Worm (Caenorhabditis elegans) whole organism, late embryonic: ENCODE measurements around the gene B0462.5.
"Not testable (repeated sequence)": the region's sequence is repeated elsewhere in the genome, so short reads cannot be mapped to it uniquely, and the experiment has no call there.

Experiments used
- C08G9.2 ChIP-seq: sonication (generic microtip); optimal IDR thresholded peaks from 2 replicates; lab custom pipeline; 2016; ENCODE audit warnings: mild to moderate bottlenecking, missing genetic modification characterization, moderate library complexity, missing compliant biosample characterization
- C38D4.7 ChIP-seq: fragments of 200-800 bp; sonication (Bioruptor generic); optimal IDR thresholded peaks from 2 replicates; lab custom pipeline; 2018; ENCODE audit warnings: mild to moderate bottlenecking, missing genetic modification characterization, moderate library complexity, missing compliant biosample characterization
- F13H6.1 ChIP-seq: sonication (generic microtip); optimal IDR thresholded peaks from 2 replicates; lab custom pipeline; 2016; ENCODE audit warnings: missing genetic modification characterization, missing compliant biosample characterization
- K02D7.2 ChIP-seq: sonication (generic microtip); optimal IDR thresholded peaks from 2 replicates; lab custom pipeline; 2017; ENCODE audit warnings: mild to moderate bottlenecking, missing genetic modification characterization, missing compliant biosample characterization
- K09A11.1 ChIP-seq: sonication (generic microtip); optimal IDR thresholded peaks from 2 replicates; lab custom pipeline; 2017; ENCODE audit warnings: antibody characterized with exemption, mild to moderate bottlenecking, missing genetic modification characterization, missing compliant biosample characterization; ENCODE audit not compliant: insufficient read depth
- ahr-1 ChIP-seq: sonication (generic microtip); optimal IDR thresholded peaks from 2 replicates; lab custom pipeline; 2016; ENCODE audit warnings: missing genetic modification characterization, missing compliant biosample characterization
- ama-1 ChIP-seq: fragments of 150-350 bp; optimal IDR thresholded peaks from 2 replicates; lab custom pipeline; 2014
- ceh-14 ChIP-seq: sonication (generic microtip); optimal IDR thresholded peaks from 2 replicates; lab custom pipeline; 2016; ENCODE audit warnings: missing genotype, missing genetic modification characterization, missing compliant biosample characterization
- ceh-18 ChIP-seq: sonication (generic microtip); optimal IDR thresholded peaks from 2 replicates; lab custom pipeline; 2016; ENCODE audit warnings: missing genetic modification characterization, missing compliant biosample characterization
- ceh-2 ChIP-seq: sonication (generic microtip); optimal IDR thresholded peaks from 2 replicates; lab custom pipeline; 2016; ENCODE audit warnings: missing genotype, missing genetic modification characterization, missing compliant biosample characterization
- ceh-24 ChIP-seq: sonication (generic microtip); optimal IDR thresholded peaks from 2 replicates; lab custom pipeline; 2016; ENCODE audit warnings: mild to moderate bottlenecking, missing genetic modification characterization, missing compliant biosample characterization
- ceh-34 ChIP-seq: sonication (generic microtip); optimal IDR thresholded peaks from 2 replicates; lab custom pipeline; 2016; ENCODE audit warnings: mild to moderate bottlenecking, missing genetic modification characterization, missing compliant biosample characterization
- ceh-45 ChIP-seq: fragments of 200-800 bp; sonication (Bioruptor generic); IDR thresholded peaks from 2 replicates; pipeline ENCODE4 v1.3.6; 2022; ENCODE audit warnings: missing genetic modification reagents, missing genetic modification characterization, missing compliant biosample characterization
- ceh-6 ChIP-seq: fragments of 200-800 bp; sonication (Bioruptor generic); optimal IDR thresholded peaks from 2 replicates; lab custom pipeline; 2018; ENCODE audit warnings: mild to moderate bottlenecking, missing genetic modification characterization, missing compliant biosample characterization
- dmd-4 ChIP-seq: sonication (generic microtip); optimal IDR thresholded peaks from 2 replicates; lab custom pipeline; 2016; ENCODE audit warnings: borderline replicate concordance, missing genetic modification characterization, missing compliant biosample characterization
- dve-1 ChIP-seq: sonication (generic microtip); optimal IDR thresholded peaks from 2 replicates; lab custom pipeline; 2017; ENCODE audit warnings: antibody characterized with exemption, mild to moderate bottlenecking, missing genetic modification characterization, missing compliant biosample characterization
- ets-4 ChIP-seq: sonication (generic microtip); optimal IDR thresholded peaks from 2 replicates; lab custom pipeline; 2016; ENCODE audit warnings: missing genetic modification characterization, missing compliant biosample characterization
- eyg-1 ChIP-seq: sonication (generic microtip); optimal IDR thresholded peaks from 2 replicates; lab custom pipeline; 2016; ENCODE audit warnings: missing genotype, missing genetic modification characterization, missing compliant biosample characterization
- fkh-6 ChIP-seq: sonication (generic microtip); optimal IDR thresholded peaks from 2 replicates; lab custom pipeline; 2016; ENCODE audit warnings: missing genetic modification characterization, missing compliant biosample characterization
- hlh-15 ChIP-seq: sonication (generic microtip); optimal IDR thresholded peaks from 2 replicates; lab custom pipeline; 2016; ENCODE audit warnings: missing genetic modification characterization, missing compliant biosample characterization
- hlh-6 ChIP-seq: sonication (generic microtip); optimal IDR thresholded peaks from 2 replicates; lab custom pipeline; 2016; ENCODE audit warnings: missing genotype, missing genetic modification characterization, missing compliant biosample characterization
- hlh-8 ChIP-seq: sonication (generic microtip); optimal IDR thresholded peaks from 2 replicates; lab custom pipeline; 2016; ENCODE audit warnings: missing genotype, missing genetic modification characterization, missing compliant biosample characterization
- mec-3 ChIP-seq: sonication (generic microtip); optimal IDR thresholded peaks from 2 replicates; lab custom pipeline; 2016; ENCODE audit warnings: borderline replicate concordance, missing genetic modification characterization, missing compliant biosample characterization
- nfya-1 ChIP-seq: sonication (generic microtip); optimal IDR thresholded peaks from 2 replicates; lab custom pipeline; 2017; ENCODE audit warnings: missing genetic modification characterization, mild to moderate bottlenecking, missing compliant biosample characterization, antibody characterized with exemption, moderate library complexity
- nhr-232 ChIP-seq: sonication (generic microtip); optimal IDR thresholded peaks from 2 replicates; lab custom pipeline; 2016; ENCODE audit warnings: missing genetic modification characterization, missing compliant biosample characterization
- odd-2 ChIP-seq: sonication (generic microtip); optimal IDR thresholded peaks from 2 replicates; lab custom pipeline; 2017; ENCODE audit warnings: antibody characterized with exemption, mild to moderate bottlenecking, missing genetic modification characterization, missing compliant biosample characterization
- pag-3 ChIP-seq: sonication (generic microtip); optimal IDR thresholded peaks from 2 replicates; lab custom pipeline; 2016; ENCODE audit warnings: missing compliant biosample characterization, missing genetic modification characterization, borderline replicate concordance
- pat-9 ChIP-seq: fragments of 200-800 bp; sonication (Bioruptor generic); optimal IDR thresholded peaks from 2 replicates; lab custom pipeline; 2018; ENCODE audit warnings: mild to moderate bottlenecking, missing genetic modification characterization, moderate library complexity, missing compliant biosample characterization
- pax-1 ChIP-seq: fragments of 150-350 bp; optimal IDR thresholded peaks from 2 replicates; lab custom pipeline; 2014; ENCODE audit warnings: missing biosample characterization, missing genetic modification characterization
- pha-4 ChIP-seq: fragments of 150-350 bp; optimal IDR thresholded peaks from 2 replicates; lab custom pipeline; 2018; ENCODE audit warnings: missing biosample characterization, missing genetic modification reagents, missing genetic modification characterization
- pqm-1 ChIP-seq: sonication (generic microtip); optimal IDR thresholded peaks from 2 replicates; lab custom pipeline; 2016; ENCODE audit warnings: missing genetic modification characterization, missing compliant biosample characterization
- pros-1 ChIP-seq: fragments of 150-350 bp; optimal IDR thresholded peaks from 2 replicates; lab custom pipeline; 2014; ENCODE audit warnings: missing biosample characterization, missing genetic modification reagents, missing genetic modification characterization
- ref-2 ChIP-seq: sonication (generic microtip); optimal IDR thresholded peaks from 2 replicates; lab custom pipeline; 2016; ENCODE audit warnings: missing genetic modification characterization, missing compliant biosample characterization
- rnt-1 ChIP-seq: sonication (generic microtip); optimal IDR thresholded peaks from 2 replicates; lab custom pipeline; 2016; ENCODE audit warnings: missing genetic modification characterization, missing compliant biosample characterization
- sox-2 ChIP-seq: fragments of 200-800 bp; sonication (Bioruptor generic); IDR thresholded peaks from 2 replicates; pipeline ENCODE4 v1.3.6; 2022; ENCODE audit warnings: missing genetic modification reagents, missing genetic modification characterization, missing compliant biosample characterization
- syd-9 ChIP-seq: sonication (generic microtip); optimal IDR thresholded peaks from 2 replicates; lab custom pipeline; 2016; ENCODE audit warnings: mild to moderate bottlenecking, missing genetic modification characterization, moderate library complexity, missing compliant biosample characterization
- tbx-2 ChIP-seq: sonication (generic microtip); optimal IDR thresholded peaks from 2 replicates; lab custom pipeline; 2016; ENCODE audit warnings: missing genetic modification characterization, missing compliant biosample characterization
- unc-3 ChIP-seq, 2 experiments: fragments of 200-800 bp in 1 of 2; sonication (Bioruptor generic) in 1 of 2; sonication (generic microtip) in 1 of 2; conservative IDR thresholded peaks in 1 of 2; optimal IDR thresholded peaks in 1 of 2; 2 replicates each; pipeline versions ENCODE4 v1.3.6 to Lab custom; 2016 to 2022; ENCODE audit warnings: missing compliant biosample characterization in 2 of 2, missing genetic modification characterization in 2 of 2, missing genetic modification reagents in 1 of 2
- unc-42 ChIP-seq: sonication (generic microtip); optimal IDR thresholded peaks from 2 replicates; lab custom pipeline; 2016; ENCODE audit warnings: missing genotype, missing genetic modification characterization, missing compliant biosample characterization
- unc-55 ChIP-seq: sonication (generic microtip); optimal IDR thresholded peaks from 2 replicates; lab custom pipeline; 2017; ENCODE audit warnings: missing biosample characterization, missing genetic modification reagents, missing genetic modification characterization
- zip-5 ChIP-seq: sonication (generic microtip); optimal IDR thresholded peaks from 2 replicates; lab custom pipeline; 2016; ENCODE audit warnings: missing genetic modification characterization, missing compliant biosample characterization

The B0462.5 gene

ce11 chrV:18331086-18331485 lies 8.0 kb upstream of the B0462.5 start, which contains the start of gene B0462.4:
Gene B0462.4, minus strand, starts transcription at chrV:18331186.
- TF ChIP-seq odd-2 (tag; lab: Kevin White, UChicago) (no peak), ceh-14 (tag; lab: Kevin White, UChicago) (no peak), C38D4.7 (GFP tag; lab: Kevin White, UChicago) (no peak), pag-3 (no peak), pat-9 (tag; lab: Kevin White, UChicago) (no peak), pqm-1 (tag; lab: Kevin White, UChicago) (no peak), pha-4 (tag; lab: Kevin White, UChicago) (no peak), ama-1 (no peak), unc-42 (tag; lab: Kevin White, UChicago) (no peak), C08G9.2 (tag; lab: Kevin White, UChicago) (no peak), ceh-24 (tag; lab: Kevin White, UChicago) (no peak), mec-3 (tag; lab: Kevin White, UChicago) (no peak), rnt-1 (tag; lab: Kevin White, UChicago) (no peak), zip-5 (no peak), nfya-1 (tag; lab: Kevin White, UChicago) (no peak), ceh-6 (no peak), fkh-6 (no peak), pax-1 (tag; lab: Kevin White, UChicago) (no peak)

- no peak for TF ChIP-seq unc-3 (GFP tag; conservative IDR thresholded peaks at IDR 0.05; lab: Robert Waterston, UW)
- no peak for TF ChIP-seq unc-3 (tag; optimal IDR thresholded peaks at IDR 0.05; lab: Kevin White, UChicago)
These were observed 1.4 kb upstream of the B0462.5 start for ce11 chrV:18324525-18324924.

ce11 chrV:18318312-18318711 lies 4.8 kb downstream of the B0462.5 start, which contains the start of gene fbxb-119:
Gene fbxb-119, plus strand, starts transcription at chrV:18318612.
- no peak for TF ChIP-seq hlh-8 (tag; lab: Kevin White, UChicago)
- no peak for TF ChIP-seq K09A11.1
- no peak for TF ChIP-seq tbx-2 (tag; lab: Kevin White, UChicago)
- TF ChIP-seq ahr-1 (tag; lab: Kevin White, UChicago), result no peak
- no peak for TF ChIP-seq zip-5
- no peak for TF ChIP-seq ref-2 (tag; lab: Kevin White, UChicago)
- no peak for TF ChIP-seq ceh-45 (GFP tag; lab: Robert Waterston, UW)
- TF ChIP-seq nhr-232 (tag; lab: Kevin White, UChicago), result no peak
- TF ChIP-seq unc-55 (GFP tag; lab: Kevin White, UChicago), result no peak
- no peak for TF ChIP-seq ceh-24 (tag; lab: Kevin White, UChicago)
- TF ChIP-seq rnt-1 (tag; lab: Kevin White, UChicago), result no peak

- not testable (repeated sequence) for TF ChIP-seq ahr-1, K02D7.2, F13H6.1 (tag; lab: Kevin White, UChicago)
- TF ChIP-seq, all 69 proteins: peak for 0; not testable (repeated sequence) for 69
These were observed 20.7 kb downstream of the B0462.5 start, which contains the start of gene Y51A2A.6 for ce11 chrV:18302414-18302813. Gene Y51A2A.6, plus strand, starts transcription at chrV:18302714.

ce11 chrV:18299313-18299712 lies 23.8 kb downstream of the B0462.5 start:
- TF ChIP-seq ets-4 (tag; lab: Kevin White, UChicago), result no peak
- TF ChIP-seq hlh-15 (tag; lab: Kevin White, UChicago), result no peak

ce11 chrV:18298506-18298905 lies 24.6 kb downstream of the B0462.5 start, which contains the start of gene Y51A2A.5:
Gene Y51A2A.5, plus strand, starts transcription at chrV:18298806.
- TF ChIP-seq fkh-6 (no peak), pros-1 (no peak), ceh-2 (tag; lab: Kevin White, UChicago) (no peak), C38D4.7 (GFP tag; lab: Kevin White, UChicago) (no peak), unc-3 (GFP tag; conservative IDR thresholded peaks at IDR 0.05; lab: Robert Waterston, UW) (no peak), unc-3 (tag; optimal IDR thresholded peaks at IDR 0.05; lab: Kevin White, UChicago) (no peak), dmd-4 (no peak), eyg-1 (tag; lab: Kevin White, UChicago) (no peak), ref-2 (tag; lab: Kevin White, UChicago) (no peak), sox-2 (no peak), dve-1 (tag; lab: Kevin White, UChicago) (no peak), ceh-34 (tag; lab: Kevin White, UChicago) (no peak), ceh-18 (tag; lab: Kevin White, UChicago) (no peak), hlh-6 (tag; lab: Kevin White, UChicago) (no peak), K09A11.1 (no peak), rnt-1 (tag; lab: Kevin White, UChicago) (no peak), syd-9 (no peak)
